Worm (Caenorhabditis elegans) whole organism, late embryonic: ENCODE results near the gene C29F3.3.

Experiments used
- ama-1 ChIP-seq: fragments of 150-350 bp; optimal IDR thresholded peaks from 2 replicates; lab custom pipeline; 2014
- ceh-18 ChIP-seq: sonication (generic microtip); optimal IDR thresholded peaks from 2 replicates; lab custom pipeline; 2016; ENCODE audit warnings: missing genetic modification characterization, missing compliant biosample characterization
- ceh-34 ChIP-seq: sonication (generic microtip); optimal IDR thresholded peaks from 2 replicates; lab custom pipeline; 2016; ENCODE audit warnings: mild to moderate bottlenecking, missing genetic modification characterization, missing compliant biosample characterization
- ets-4 ChIP-seq: sonication (generic microtip); optimal IDR thresholded peaks from 2 replicates; lab custom pipeline; 2016; ENCODE audit warnings: missing genetic modification characterization, missing compliant biosample characterization
- nhr-11 ChIP-seq: fragments of 150-350 bp; optimal IDR thresholded peaks from 2 replicates; lab custom pipeline; 2014; ENCODE audit warnings: missing biosample characterization, missing genetic modification characterization
- pha-2 ChIP-seq: sonication (generic microtip); optimal IDR thresholded peaks from 2 replicates; lab custom pipeline; 2017; ENCODE audit warnings: mild to moderate bottlenecking, missing genetic modification characterization, missing compliant biosample characterization
- unc-86 ChIP-seq: sonication (generic microtip); optimal IDR thresholded peaks from 2 replicates; lab custom pipeline; 2016; ENCODE audit warnings: missing genetic modification characterization, missing compliant biosample characterization

ce11 chrV:15305502-15305901, 41.7 kb downstream of the C29F3.3 start, which contains the start of gene T26H8.5:
- TF ChIP-seq pha-2 (tag; lab: Kevin White, UChicago) (no peak), ceh-18 (tag; lab: Kevin White, UChicago) (no peak), unc-86 (tag; lab: Kevin White, UChicago) (no peak), ama-1 (lab: Kevin White, UChicago) (no peak), nhr-11 (tag; lab: Kevin White, UChicago) (no peak), ets-4 (no peak), ceh-34 (tag; lab: Kevin White, UChicago) (no peak)
